Fruit fly (Drosophila melanogaster) whole organism, adult: ENCODE measurements around the gene tkv.

ENCODE experiments used
- CG11617 ChIP-seq: fragments of 200-800 bp; sonication (Bioruptor generic); optimal IDR thresholded peaks from 2 replicates; lab custom pipeline; 2017; ENCODE audit warnings: mild to moderate bottlenecking, missing biosample characterization, missing genetic modification reagents, missing genetic modification characterization
- CG12768 ChIP-seq: fragments of 200-800 bp; sonication (Bioruptor generic); optimal IDR thresholded peaks from 2 replicates; lab custom pipeline; 2017; ENCODE audit warnings: missing biosample characterization, missing genetic modification characterization, mild to moderate bottlenecking, moderate library complexity, missing genetic modification reagents
- CG14711 ChIP-seq: fragments of 200-800 bp; sonication (Bioruptor generic); optimal IDR thresholded peaks from 2 replicates; lab custom pipeline; 2018; ENCODE audit warnings: missing biosample characterization, mild to moderate bottlenecking, missing genetic modification characterization, moderate library complexity
- CG1620 ChIP-seq: fragments of 200-800 bp; sonication (Bioruptor generic); optimal IDR thresholded peaks from 2 replicates; lab custom pipeline; 2016; ENCODE audit warnings: missing biosample characterization, missing genetic modification characterization
- CG33017 ChIP-seq: fragments of 200-800 bp; sonication (Bioruptor generic); optimal IDR thresholded peaks from 2 replicates; lab custom pipeline; 2018; ENCODE audit warnings: missing biosample characterization, mild to moderate bottlenecking, missing genetic modification characterization, moderate library complexity
- CG5204 ChIP-seq: fragments of 200-800 bp; sonication (Bioruptor generic); optimal IDR thresholded peaks from 2 replicates; lab custom pipeline; 2016; ENCODE audit warnings: missing biosample characterization, missing genetic modification characterization
- CG7045 ChIP-seq: fragments of 200-800 bp; sonication (Bioruptor generic); optimal IDR thresholded peaks from 2 replicates; lab custom pipeline; 2017; ENCODE audit warnings: missing biosample characterization, mild to moderate bottlenecking, missing genetic modification characterization
- CG7101 ChIP-seq: fragments of 200-800 bp; sonication (Bioruptor generic); optimal IDR thresholded peaks from 2 replicates; lab custom pipeline; 2018; ENCODE audit warnings: missing biosample characterization, mild to moderate bottlenecking, missing genetic modification characterization, moderate library complexity
- Clk ChIP-seq: fragments of 200-800 bp; sonication (Bioruptor generic); optimal IDR thresholded peaks from 2 replicates; lab custom pipeline; 2017; ENCODE audit warnings: missing biosample characterization, missing genetic modification characterization
- Crg-1 ChIP-seq: fragments of 200-800 bp; sonication (Bioruptor generic); optimal IDR thresholded peaks from 2 replicates; lab custom pipeline; 2016; ENCODE audit warnings: missing biosample characterization, missing genetic modification characterization
- Hr96 ChIP-seq: fragments of 200-800 bp; sonication (Bioruptor generic); optimal IDR thresholded peaks from 2 replicates; lab custom pipeline; 2016; ENCODE audit warnings: missing biosample characterization, missing genetic modification characterization
- Mnt ChIP-seq: fragments of 200-800 bp; sonication (Bioruptor generic); optimal IDR thresholded peaks from 2 replicates; lab custom pipeline; 2016; ENCODE audit warnings: missing biosample characterization, mild to moderate bottlenecking, missing genetic modification characterization
- bab1 ChIP-seq: fragments of 200-800 bp; sonication (Bioruptor generic); optimal IDR thresholded peaks from 3 replicates; lab custom pipeline; 2019; ENCODE audit warnings: missing biosample characterization, mild to moderate bottlenecking, missing genetic modification characterization, moderate library complexity
- cic ChIP-seq: fragments of 200-800 bp; sonication (Bioruptor generic); optimal IDR thresholded peaks from 2 replicates; lab custom pipeline; 2017; ENCODE audit warnings: missing biosample characterization, mild to moderate bottlenecking, missing genetic modification characterization, moderate library complexity
- cnc ChIP-seq, 2 experiments: fragments of >200 bp; optimal IDR thresholded peaks; 2 replicates each; lab custom pipeline; 2017
- kay ChIP-seq: fragments of 200-800 bp; sonication (Bioruptor generic); peaks from one replicate; lab custom pipeline; 2016; ENCODE audit warnings: missing biosample characterization, missing genetic modification characterization, borderline replicate concordance
- ovo ChIP-seq: fragments of 200-800 bp; sonication (Bioruptor generic); optimal IDR thresholded peaks from 2 replicates; lab custom pipeline; 2016; ENCODE audit warnings: missing biosample characterization, missing genetic modification characterization
- pad ChIP-seq: fragments of 200-800 bp; sonication (Bioruptor generic); optimal IDR thresholded peaks from 3 replicates; lab custom pipeline; 2017; ENCODE audit warnings: missing biosample characterization, missing genetic modification characterization, mild to moderate bottlenecking, moderate library complexity, missing genetic modification reagents
- tj ChIP-seq: fragments of 200-800 bp; sonication (Bioruptor generic); optimal IDR thresholded peaks from 3 replicates; lab custom pipeline; 2017; ENCODE audit warnings: missing biosample characterization, mild to moderate bottlenecking, missing genetic modification characterization, moderate library complexity
- toe ChIP-seq: fragments of 200-800 bp; sonication (Bioruptor generic); optimal IDR thresholded peaks from 2 replicates; lab custom pipeline; 2016; ENCODE audit warnings: missing biosample characterization, missing genetic modification characterization

tkv gene

dm6 chr2L:5216442-5216841 lies 54.7 kb downstream of the tkv start, which contains the start of the genes CG14034 and TpnC25D:
CG14034 (minus strand) TSS chr2L:5216542.
TpnC25D (plus strand) TSS chr2L:5216701.
- TF ChIP-seq tj (GFP tag; lab: Kevin White, UChicago): no peak
- TF ChIP-seq CG33017: no peak
- no peak for TF ChIP-seq toe (GFP tag; lab: Kevin White, UChicago)
- TF ChIP-seq CG5204 (GFP tag; lab: Kevin White, UChicago): no peak
- TF ChIP-seq Clk (GFP tag; lab: Kevin White, UChicago): no peak
- no peak for TF ChIP-seq CG7101
- TF ChIP-seq bab1 (GFP tag; lab: Kevin White, UChicago): no peak
- TF ChIP-seq CG11617: no peak
- TF ChIP-seq CG12768 (GFP tag; lab: Kevin White, UChicago): no peak
- no peak for TF ChIP-seq kay (GFP tag; lab: Kevin White, UChicago)
- TF ChIP-seq cnc (optimal IDR thresholded peaks at IDR 0.05; lab: Kevin White, UChicago): no peak
- TF ChIP-seq Crg-1 (GFP tag; lab: Kevin White, UChicago): no peak
- TF ChIP-seq Mnt (GFP tag; lab: Kevin White, UChicago): no peak
- TF ChIP-seq cic (GFP tag; lab: Kevin White, UChicago): no peak
- no peak for TF ChIP-seq ovo (GFP tag; lab: Kevin White, UChicago)
- TF ChIP-seq CG14711 (tag; lab: Kevin White, UChicago): no peak
- TF ChIP-seq Hr96 (GFP tag; lab: Kevin White, UChicago): no peak
- no peak for TF ChIP-seq CG1620 (GFP tag; lab: Kevin White, UChicago)
- no peak for TF ChIP-seq pad (GFP tag; lab: Kevin White, UChicago)
- no peak for TF ChIP-seq CG7045 (GFP tag; lab: Kevin White, UChicago)

DNA sequence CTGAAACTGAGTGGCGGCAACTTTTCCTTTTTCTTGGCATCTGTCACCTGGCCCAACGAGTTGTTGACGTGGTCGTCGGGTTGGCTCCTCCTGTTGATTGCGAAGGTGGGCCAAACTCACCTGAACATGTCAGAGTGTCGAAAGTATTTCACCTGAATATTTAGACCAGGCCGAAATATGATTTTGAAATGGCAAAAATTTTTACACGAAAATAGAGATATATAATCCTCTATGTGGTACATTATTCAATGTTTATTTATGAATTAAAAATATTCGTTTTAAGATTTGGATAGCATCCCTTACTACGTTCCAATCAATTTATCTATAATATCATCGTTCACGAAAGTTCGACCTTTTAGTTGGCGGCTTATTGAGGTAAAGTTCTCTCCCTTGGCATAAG lies 56.2 kb downstream of the tkv start, which contains the start of gene CG7742:
CG7742 (minus strand) TSS at position 101 of the 400 bp plus-strand sequence.
- TF ChIP-seq cic (GFP tag; lab: Kevin White, UChicago): no peak
- peak; percentile 23 for TF ChIP-seq kay (GFP tag; lab: Kevin White, UChicago)

- no peak for TF ChIP-seq Hr96 (GFP tag; lab: Kevin White, UChicago)
- TF ChIP-seq bab1 (GFP tag; lab: Kevin White, UChicago): no peak
- TF ChIP-seq CG1620 (GFP tag; lab: Kevin White, UChicago): no peak
- no peak for TF ChIP-seq CG7101
- no peak for TF ChIP-seq CG14711 (tag; lab: Kevin White, UChicago)
- TF ChIP-seq tj (GFP tag; lab: Kevin White, UChicago): no peak
Observed at dm6 chr2L:5210946-5211345, 60.2 kb downstream of the tkv start.

DNA sequence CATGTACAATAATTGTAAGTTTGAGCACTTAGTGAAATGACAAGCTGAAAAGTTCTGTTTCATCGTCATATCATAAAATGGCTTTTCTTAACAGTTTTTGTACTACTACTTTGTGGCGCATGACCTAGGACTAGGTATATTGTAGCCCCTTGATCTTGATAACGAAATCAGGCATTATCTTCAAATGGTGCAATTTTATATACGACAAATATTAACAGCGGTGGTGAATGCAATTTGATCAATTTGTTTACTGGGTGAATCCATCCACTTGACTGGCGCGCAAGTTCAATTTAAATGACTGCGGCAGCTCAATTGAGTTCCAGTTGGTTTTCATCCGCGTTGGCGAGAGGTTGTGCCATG lies 61.1 kb downstream of the tkv start, which contains the start of gene Cyp28d1:
Cyp28d1 (plus strand) TSS at position 316 of the 360 bp plus-strand sequence.
- TF ChIP-seq CG1620 (GFP tag; lab: Kevin White, UChicago): no peak
- no peak for TF ChIP-seq pad (GFP tag; lab: Kevin White, UChicago)
- no peak for TF ChIP-seq CG7045 (GFP tag; lab: Kevin White, UChicago)
- TF ChIP-seq Crg-1 (GFP tag; lab: Kevin White, UChicago): no peak
- TF ChIP-seq tj (GFP tag; lab: Kevin White, UChicago): no peak
- no peak for TF ChIP-seq CG11617
- TF ChIP-seq cic (GFP tag; lab: Kevin White, UChicago): no peak
- TF ChIP-seq CG7101: peak; percentile 29
- TF ChIP-seq CG14711 (tag; lab: Kevin White, UChicago): no peak
- TF ChIP-seq cnc (optimal IDR thresholded peaks at IDR 0.05; lab: Kevin White, UChicago): no peak
- TF ChIP-seq Mnt (GFP tag; lab: Kevin White, UChicago): peak; percentile 10
- no peak for TF ChIP-seq toe (GFP tag; lab: Kevin White, UChicago)
- no peak for TF ChIP-seq CG12768 (GFP tag; lab: Kevin White, UChicago)
- no peak for TF ChIP-seq Clk (GFP tag; lab: Kevin White, UChicago)
- TF ChIP-seq Hr96 (GFP tag; lab: Kevin White, UChicago): no peak
- TF ChIP-seq bab1 (GFP tag; lab: Kevin White, UChicago): no peak
- no peak for TF ChIP-seq CG33017
- TF ChIP-seq ovo (GFP tag; lab: Kevin White, UChicago): no peak
- peak; percentile 30 for TF ChIP-seq CG5204 (GFP tag; lab: Kevin White, UChicago)
- TF ChIP-seq kay (GFP tag; lab: Kevin White, UChicago): peak; percentile 90

- TF ChIP-seq ovo (GFP tag; lab: Kevin White, UChicago) (no peak), CG33017 (peak; percentile 82), toe (GFP tag; lab: Kevin White, UChicago) (no peak), pad (GFP tag; lab: Kevin White, UChicago) (no peak), CG1620 (GFP tag; lab: Kevin White, UChicago) (no peak), tj (GFP tag; lab: Kevin White, UChicago) (peak; percentile 28), Crg-1 (GFP tag; lab: Kevin White, UChicago) (peak; percentile 18), bab1 (GFP tag; lab: Kevin White, UChicago) (no peak), Clk (GFP tag; lab: Kevin White, UChicago) (no peak), CG12768 (GFP tag; lab: Kevin White, UChicago) (peak; percentile 10), CG11617 (peak; percentile 63), CG7101 (peak; percentile 79), CG7045 (GFP tag; lab: Kevin White, UChicago) (no peak), Mnt (GFP tag; lab: Kevin White, UChicago) (peak; percentile 24), Hr96 (GFP tag; lab: Kevin White, UChicago) (no peak), cic (GFP tag; lab: Kevin White, UChicago) (peak; percentile 76), CG5204 (GFP tag; lab: Kevin White, UChicago) (peak; percentile 72), cnc (optimal IDR thresholded peaks at IDR 0.05; lab: Kevin White, UChicago) (no peak), CG14711 (tag; lab: Kevin White, UChicago) (peak; percentile 20)
Observed at dm6 chr2L:5209244-5210144, 61.7 kb downstream of the tkv start.
